Fruit fly (Drosophila melanogaster): ENCODE measurements around the gene upd2.

DNA sequence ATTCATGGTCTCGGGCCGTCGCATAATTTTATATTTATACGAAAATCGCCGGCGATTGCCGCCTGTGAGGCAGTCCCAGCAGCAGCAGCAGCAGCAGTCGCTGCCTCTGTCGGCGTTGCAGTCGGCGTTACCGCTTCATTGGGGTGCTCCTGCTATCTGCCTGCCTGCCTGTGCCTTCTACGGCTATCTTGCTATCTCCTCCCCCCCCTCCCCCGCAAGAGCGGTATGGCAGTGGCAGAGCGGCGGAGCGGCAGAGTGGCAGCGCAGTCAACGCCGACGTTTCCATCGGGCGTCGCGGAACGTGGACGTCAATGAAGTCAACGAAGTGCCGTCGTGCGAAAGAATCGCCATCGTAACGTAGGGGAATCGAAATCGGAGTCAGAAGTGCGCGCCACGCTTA is 2.1 kb upstream of the upd2 start:
- TF ChIP-seq h (optimal IDR thresholded peaks at IDR 0.05): no peak
- no peak for TF ChIP-seq insv (optimal IDR thresholded peaks at IDR 0.05)
- no peak for TF ChIP-seq Sin3A (optimal IDR thresholded peaks at IDR 0.05)

All from Kc167 (cell line).